Fruit fly (Drosophila melanogaster) whole organism, pupa: ENCODE measurements around the gene CG11106.

Experiments used
- CG13204 ChIP-seq: fragments of 200-800 bp; sonication (Bioruptor generic); optimal IDR thresholded peaks from 2 replicates; lab custom pipeline; 2018; ENCODE audit warnings: missing biosample characterization, mild to moderate bottlenecking, missing genetic modification characterization, moderate library complexity
- CG14655 ChIP-seq: fragments of 200-800 bp; sonication (Bioruptor generic); optimal IDR thresholded peaks from 3 replicates; lab custom pipeline; 2017; ENCODE audit warnings: mild to moderate bottlenecking, missing biosample characterization, missing genetic modification reagents, missing genetic modification characterization
- CG15710 ChIP-seq: fragments of 200-800 bp; sonication (Bioruptor generic); optimal IDR thresholded peaks from 2 replicates; lab custom pipeline; 2018; ENCODE audit warnings: missing biosample characterization, mild to moderate bottlenecking, missing genetic modification characterization, moderate library complexity
- CG17806 ChIP-seq: fragments of 200-800 bp; sonication (Bioruptor generic); optimal IDR thresholded peaks from 2 replicates; lab custom pipeline; 2018; ENCODE audit warnings: missing biosample characterization, mild to moderate bottlenecking, missing genetic modification characterization, moderate library complexity
- CG32121 ChIP-seq: fragments of 200-800 bp; sonication (Bioruptor generic); IDR thresholded peaks from 2 replicates; pipeline ENCODE4 v1.3.6; 2022; ENCODE audit warnings: missing biosample characterization, missing genetic modification characterization
- CG34367 ChIP-seq: fragments of 200-800 bp; sonication (Bioruptor generic); optimal IDR thresholded peaks from 2 replicates; lab custom pipeline; 2018; ENCODE audit warnings: missing biosample characterization, mild to moderate bottlenecking, missing genetic modification characterization
- CG4496 ChIP-seq: fragments of 200-800 bp; sonication (Bioruptor generic); IDR thresholded peaks from 3 replicates; pipeline ENCODE4 v1.3.6; 2022; ENCODE audit warnings: missing biosample characterization, missing genetic modification characterization
- CG8301 ChIP-seq: fragments of 200-800 bp; sonication (Bioruptor generic); optimal IDR thresholded peaks from 2 replicates; lab custom pipeline; 2018; ENCODE audit warnings: missing biosample characterization, mild to moderate bottlenecking, missing genetic modification characterization
- EcR ChIP-seq: fragments of 200-800 bp; sonication (Bioruptor generic); optimal IDR thresholded peaks from 3 replicates; lab custom pipeline; 2019; ENCODE audit warnings: missing biosample characterization, missing genetic modification characterization, mild to moderate bottlenecking, moderate library complexity, missing genetic modification reagents
- Ets98B ChIP-seq: fragments of 200-800 bp; sonication (Bioruptor generic); IDR thresholded peaks from 2 replicates; pipeline ENCODE4 v1.3.6; 2022; ENCODE audit warnings: missing biosample characterization, missing genetic modification characterization
- Pif1A ChIP-seq: fragments of 200-800 bp; sonication (Bioruptor generic); optimal IDR thresholded peaks from 3 replicates; lab custom pipeline; 2016; ENCODE audit warnings: missing biosample characterization, missing genetic modification characterization
- Snoo ChIP-seq: fragments of 200-800 bp; sonication (Bioruptor generic); optimal IDR thresholded peaks from 3 replicates; lab custom pipeline; 2017; ENCODE audit warnings: missing biosample characterization, mild to moderate bottlenecking, missing genetic modification characterization, inconsistent platforms
- gl ChIP-seq: fragments of 200-800 bp; sonication (Bioruptor generic); optimal IDR thresholded peaks from 2 replicates; lab custom pipeline; 2018; ENCODE audit warnings: missing biosample characterization, mild to moderate bottlenecking, missing genetic modification characterization

DNA sequence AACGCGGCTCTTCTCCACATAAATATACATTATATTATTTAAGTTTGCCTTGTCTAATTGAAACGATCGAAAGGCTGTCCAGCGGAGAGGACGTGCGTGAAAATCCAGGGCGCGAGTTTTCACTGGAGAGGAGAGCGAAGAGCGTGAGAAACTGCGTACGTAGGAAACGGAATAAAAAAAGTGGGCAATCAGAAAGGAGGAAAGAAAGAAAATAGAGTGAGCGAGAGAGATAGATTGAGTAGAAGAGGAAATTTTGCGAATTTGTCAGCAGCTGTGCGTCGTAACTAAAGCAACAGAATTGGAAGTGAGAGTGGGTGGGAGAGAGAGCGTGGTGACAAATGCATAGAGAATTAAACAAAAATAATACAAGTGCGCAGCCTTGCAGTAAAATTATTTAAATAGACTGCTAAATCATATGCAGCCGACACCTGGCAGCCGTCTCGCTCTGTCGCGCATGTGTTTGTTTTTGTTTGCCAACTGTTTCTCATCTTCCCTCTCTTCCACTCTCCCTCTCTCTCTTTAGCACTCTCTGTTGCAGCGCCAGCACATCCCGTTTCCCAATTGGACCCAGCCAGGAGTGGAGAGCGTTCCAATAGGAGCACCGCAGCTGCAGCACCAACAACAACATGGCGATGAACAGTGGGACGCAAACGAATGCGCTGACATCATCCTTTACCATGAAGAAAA lies 47.4 kb upstream of the CG11106 start:
- TF ChIP-seq Snoo, result no peak
- TF ChIP-seq Ets98B (GFP tag; lab: Robert Waterston, UW), result no peak; the same call in 1 of the 2 replicates
- TF ChIP-seq EcR (GFP tag; lab: Kevin White, UChicago), result no peak
- TF ChIP-seq CG17806, result no peak
- TF ChIP-seq CG8301, result no peak
- TF ChIP-seq Pif1A (GFP tag; lab: Kevin White, UChicago), result no peak
- TF ChIP-seq gl (tag; lab: Kevin White, UChicago), result no peak
- TF ChIP-seq CG34367, result no peak
- no peak for TF ChIP-seq CG15710
- peak; percentile 45 for TF ChIP-seq CG13204 (GFP tag; lab: Kevin White, UChicago)
- TF ChIP-seq CG14655 (GFP tag; lab: Kevin White, UChicago), result peak; percentile 4
- peak; percentile 46; the same call in 1 of the 3 replicates for TF ChIP-seq CG4496 (GFP tag; lab: Robert Waterston, UW)
- TF ChIP-seq CG32121, result no peak
